Fruit fly (Drosophila melanogaster): ENCODE results near the gene CG12204.

Gene CG12204

dm6 chrX:19495611-19496583, 1.7 kb upstream of the CG12204 start (continued):
- TF ChIP-seq CG18262 (tag; optimal IDR thresholded peaks at IDR 0.05), result peak; percentile 42
- TF ChIP-seq Mes4 (GFP tag; optimal IDR thresholded peaks at IDR 0.05), result peak; percentile 22
- no peak for TF ChIP-seq otp (GFP tag; IDR thresholded peaks at IDR 0.05)
- no peak for TF ChIP-seq CG33557 (GFP tag; optimal IDR thresholded peaks at IDR 0.05)
- no peak for TF ChIP-seq CG10267 (tag; optimal IDR thresholded peaks at IDR 0.05)
- TF ChIP-seq ash1 (GFP tag; optimal IDR thresholded peaks at IDR 0.05), result no peak
- peak; percentile 78 for TF ChIP-seq slbo (GFP tag; IDR thresholded peaks at IDR 0.05)
- TF ChIP-seq Lpt (GFP tag; optimal IDR thresholded peaks at IDR 0.05), result no peak
- peak; percentile 23; the same call in 1 of the 3 replicates for TF ChIP-seq B-H1 (GFP tag; IDR thresholded peaks at IDR 0.05)
- no peak for TF ChIP-seq ato (GFP tag; IDR thresholded peaks at IDR 0.05; ENCODE audit: partially characterized antibody)
- TF ChIP-seq chinmo (GFP tag; IDR thresholded peaks at IDR 0.05; ENCODE audit: partially characterized antibody), result no peak
- 0 out of 2 replicates have a peak, but pooled peaks have one; percentile 14 for TF ChIP-seq CG32772 (GFP tag; IDR thresholded peaks at IDR 0.05)
- TF ChIP-seq Nf-YB (GFP tag; optimal IDR thresholded peaks at IDR 0.05), result no peak
- no peak for TF ChIP-seq ftz-f1 (GFP tag; optimal IDR thresholded peaks at IDR 0.05)
- TF ChIP-seq Deaf1 (tag; optimal IDR thresholded peaks at IDR 0.05), result no peak
- TF ChIP-seq lbe (GFP tag; optimal IDR thresholded peaks at IDR 0.05), result no peak
- peak; percentile 30 for TF ChIP-seq CG9437 (GFP tag; optimal IDR thresholded peaks at IDR 0.05)
- no peak for TF ChIP-seq CG14710 (tag; optimal IDR thresholded peaks at IDR 0.05)
- TF ChIP-seq CG3838 (GFP tag; optimal IDR thresholded peaks at IDR 0.05), result no peak
- no peak for TF ChIP-seq CG7963 (GFP tag; IDR thresholded peaks at IDR 0.05; ENCODE audit: partially characterized antibody)
- TF ChIP-seq CG17802 (tag; optimal IDR thresholded peaks at IDR 0.05), result no peak
- no peak for TF ChIP-seq CG17612 (GFP tag; IDR thresholded peaks at IDR 0.05)
- TF ChIP-seq Hmr (GFP tag; optimal IDR thresholded peaks at IDR 0.05), result peak; percentile 71
- peak; percentile 63 for TF ChIP-seq esg (GFP tag; conservative IDR thresholded peaks at IDR 0.05)
- TF ChIP-seq CG31388 (GFP tag; optimal IDR thresholded peaks at IDR 0.05), result no peak
- TF ChIP-seq CG11560 (tag; IDR thresholded peaks at IDR 0.05), result peak; percentile 18; the same call in 1 of the 3 replicates
- no peak for TF ChIP-seq CG10565 (GFP tag; optimal IDR thresholded peaks at IDR 0.05)
- TF ChIP-seq CG4360 (GFP tag; IDR thresholded peaks at IDR 0.05), result no peak; the same call in 1 of the 2 replicates
- no peak for TF ChIP-seq CG6175 (GFP tag; IDR thresholded peaks at IDR 0.05)
- TF ChIP-seq CG43689 (GFP tag; IDR thresholded peaks at IDR 0.05), result no peak
- peak; percentile 52 for TF ChIP-seq PHDP (tag; optimal IDR thresholded peaks at IDR 0.05)
- peak; percentile 21; the same call in 1 of the 3 replicates for TF ChIP-seq CG7357 (GFP tag; IDR thresholded peaks at IDR 0.05)
- TF ChIP-seq CG6854 (GFP tag; optimal IDR thresholded peaks at IDR 0.05), result peak; percentile 37
- peak; percentile 70 for TF ChIP-seq MESR4 (GFP tag; optimal IDR thresholded peaks at IDR 0.05)
- TF ChIP-seq CG34422 (GFP tag; IDR thresholded peaks at IDR 0.05), result no peak; the same call in 1 of the 3 replicates
- peak; percentile 54 for TF ChIP-seq schlank (tag; optimal IDR thresholded peaks at IDR 0.05)
- peak; percentile 26 for TF ChIP-seq CG16863 (GFP tag; optimal IDR thresholded peaks at IDR 0.05)
- peak; percentile 66 for TF ChIP-seq unpg (GFP tag; optimal IDR thresholded peaks at IDR 0.05)
- TF ChIP-seq Optix (GFP tag; IDR thresholded peaks at IDR 0.05), result peak; percentile 35; the same call in 1 of the 3 replicates
- peak; percentile 60 for TF ChIP-seq sisA (GFP tag; IDR thresholded peaks at IDR 0.05)
- peak; percentile 24 for TF ChIP-seq Usf (GFP tag; optimal IDR thresholded peaks at IDR 0.05)
- TF ChIP-seq CG9876 (GFP tag; optimal IDR thresholded peaks at IDR 0.05), result no peak
- no peak for TF ChIP-seq HLH4C (GFP tag; IDR thresholded peaks at IDR 0.05; ENCODE audit: partially characterized antibody)
- no peak for TF ChIP-seq CG12104 (GFP tag; optimal IDR thresholded peaks at IDR 0.05)
- TF ChIP-seq CG1792 (GFP tag; optimal IDR thresholded peaks at IDR 0.05), result peak; percentile 19
- TF ChIP-seq B-H2 (GFP tag; optimal IDR thresholded peaks at IDR 0.05), result peak; percentile 35
- no peak for TF ChIP-seq Camta (GFP tag; optimal IDR thresholded peaks at IDR 0.05)
- peak; percentile 76 for TF ChIP-seq Rfx (GFP tag; IDR thresholded peaks at IDR 0.05)

Data from whole organism, embryonic.